Worm (Caenorhabditis elegans) whole organism, L3 larva: ENCODE measurements around the gene Y105C5B.5.

Source experiments
- R02D3.7 ChIP-seq: fragments of 150-350 bp; optimal IDR thresholded peaks from 2 replicates; lab custom pipeline; 2014; ENCODE audit warnings: missing biosample characterization, missing genetic modification characterization
- ZK546.5 ChIP-seq: sonication (generic microtip); optimal IDR thresholded peaks from 2 replicates; lab custom pipeline; 2017; ENCODE audit warnings: missing biosample characterization, missing genetic modification characterization
- ama-1 ChIP-seq: fragments of 150-350 bp; optimal IDR thresholded peaks from 2 replicates; lab custom pipeline; 2018
- ceh-28 ChIP-seq: fragments of 150-350 bp; optimal IDR thresholded peaks from 2 replicates; lab custom pipeline; 2014; ENCODE audit warnings: missing biosample characterization, missing genetic modification reagents, missing genetic modification characterization
- ceh-82 ChIP-seq: fragments of 150-350 bp; optimal IDR thresholded peaks from 2 replicates; lab custom pipeline; 2014; ENCODE audit warnings: missing biosample characterization, missing genetic modification characterization
- ceh-9 ChIP-seq: sonication (generic microtip); optimal IDR thresholded peaks from 2 replicates; lab custom pipeline; 2018; ENCODE audit warnings: missing biosample characterization, missing genetic modification characterization
- daf-12 ChIP-seq: fragments of 150-350 bp; optimal IDR thresholded peaks from 2 replicates; lab custom pipeline; 2014; ENCODE audit warnings: missing biosample characterization, missing genetic modification reagents, missing genetic modification characterization
- egl-27 ChIP-seq: sonication (generic microtip); optimal IDR thresholded peaks from 4 replicates; lab custom pipeline; 2017; ENCODE audit warnings: missing biosample characterization, missing genetic modification reagents, missing genetic modification characterization
- egl-5 ChIP-seq: fragments of 150-350 bp; optimal IDR thresholded peaks from 2 replicates; lab custom pipeline; 2017; ENCODE audit warnings: missing biosample characterization, missing genetic modification reagents, missing genetic modification characterization, inconsistent platforms
- elt-1 ChIP-seq: fragments of 150-350 bp; optimal IDR thresholded peaks from 2 replicates; lab custom pipeline; 2014; ENCODE audit warnings: missing biosample characterization, missing genetic modification characterization
- elt-2 ChIP-seq: sonication (generic microtip); optimal IDR thresholded peaks from 2 replicates; lab custom pipeline; 2016; ENCODE audit warnings: missing genetic modification reagents, mild to moderate bottlenecking, missing genetic modification characterization, missing compliant biosample characterization
- elt-3 ChIP-seq, 3 experiments: fragments of 150-350 bp in 1 of 3; sonication (generic microtip) in 2 of 3; optimal IDR thresholded peaks; 2 replicates in 2 of 3; 4 replicates in 1 of 3; lab custom pipeline; 2014 to 2017; ENCODE audit warnings: missing biosample characterization in 3 of 3, missing genetic modification characterization in 3 of 3
- eor-1 ChIP-seq, 2 experiments: fragments of 150-350 bp; optimal IDR thresholded peaks; 2 replicates each; lab custom pipeline; 2014 to 2018; ENCODE audit warnings: missing biosample characterization in 2 of 2, missing genetic modification characterization in 2 of 2
- fkh-10 ChIP-seq: sonication (generic microtip); optimal IDR thresholded peaks from 2 replicates; lab custom pipeline; 2017; ENCODE audit warnings: missing biosample characterization, missing genetic modification reagents, missing genetic modification characterization
- fkh-2 ChIP-seq: fragments of 150-350 bp; optimal IDR thresholded peaks from 2 replicates; lab custom pipeline; 2014; ENCODE audit warnings: missing biosample characterization, missing genetic modification reagents, missing genetic modification characterization
- fos-1 ChIP-seq: fragments of 150-350 bp; optimal IDR thresholded peaks from 2 replicates; lab custom pipeline; 2014; ENCODE audit warnings: missing biosample characterization, missing genetic modification characterization
- hmg-11 ChIP-seq: sonication (generic microtip); optimal IDR thresholded peaks from 2 replicates; lab custom pipeline; 2016; ENCODE audit warnings: missing genetic modification characterization, missing compliant biosample characterization
- jun-1 ChIP-seq: fragments of 150-350 bp; optimal IDR thresholded peaks from 2 replicates; lab custom pipeline; 2014; ENCODE audit warnings: missing biosample characterization, missing genetic modification reagents, missing genetic modification characterization
- lin-15B ChIP-seq: fragments of 150-350 bp; optimal IDR thresholded peaks from 2 replicates; lab custom pipeline; 2014; ENCODE audit warnings: missing biosample characterization, missing genetic modification characterization
- lsy-12 ChIP-seq: sonication (generic microtip); optimal IDR thresholded peaks from 2 replicates; lab custom pipeline; 2016; ENCODE audit warnings: mild to moderate bottlenecking, missing genetic modification characterization, missing compliant biosample characterization
- mdl-1 ChIP-seq: fragments of 150-350 bp; optimal IDR thresholded peaks from 2 replicates; lab custom pipeline; 2014; ENCODE audit warnings: missing biosample characterization, missing genetic modification characterization
- mml-1 ChIP-seq: fragments of 150-350 bp; sonication (generic microtip); optimal IDR thresholded peaks from 3 replicates; lab custom pipeline; 2014; ENCODE audit warnings: missing biosample characterization, missing genetic modification characterization
- nhr-11 ChIP-seq: fragments of 150-350 bp; optimal IDR thresholded peaks from 2 replicates; lab custom pipeline; 2014; ENCODE audit warnings: missing biosample characterization, missing genetic modification characterization
- nhr-12 ChIP-seq: fragments of 150-350 bp; optimal IDR thresholded peaks from 2 replicates; lab custom pipeline; 2014; ENCODE audit warnings: missing biosample characterization, missing genetic modification characterization
- nhr-23 ChIP-seq: fragments of 150-350 bp; optimal IDR thresholded peaks from 2 replicates; lab custom pipeline; 2014; ENCODE audit warnings: missing biosample characterization, missing genetic modification reagents, missing genetic modification characterization
- nhr-237 ChIP-seq: fragments of 150-350 bp; optimal IDR thresholded peaks from 2 replicates; lab custom pipeline; 2014; ENCODE audit warnings: missing biosample characterization, missing genetic modification characterization
- nhr-25 ChIP-seq: sonication (generic microtip); optimal IDR thresholded peaks from 2 replicates; lab custom pipeline; 2017; ENCODE audit warnings: missing biosample characterization, missing genetic modification characterization
- nhr-28 ChIP-seq: fragments of 150-350 bp; optimal IDR thresholded peaks from 2 replicates; lab custom pipeline; 2014; ENCODE audit warnings: missing biosample characterization, missing genetic modification characterization
- nhr-43 ChIP-seq: sonication (generic microtip); optimal IDR thresholded peaks from 2 replicates; lab custom pipeline; 2016; ENCODE audit warnings: mild to moderate bottlenecking, missing genetic modification characterization, missing compliant biosample characterization; ENCODE audit not compliant: poor library complexity, severe bottlenecking
- nhr-67 ChIP-seq: fragments of 150-350 bp; optimal IDR thresholded peaks from 2 replicates; lab custom pipeline; 2014; ENCODE audit warnings: missing biosample characterization, missing genetic modification characterization
- nhr-76 ChIP-seq: fragments of 150-350 bp; sonication (generic microtip); optimal IDR thresholded peaks from 5 replicates; lab custom pipeline; 2014; ENCODE audit warnings: missing biosample characterization, missing genetic modification characterization
- pha-4 ChIP-seq: fragments of 150-350 bp; optimal IDR thresholded peaks from 2 replicates; lab custom pipeline; 2014; ENCODE audit warnings: missing biosample characterization, missing genetic modification reagents, missing genetic modification characterization
- pqm-1 ChIP-seq: fragments of 150-350 bp; optimal IDR thresholded peaks from 2 replicates; lab custom pipeline; 2017; ENCODE audit warnings: missing biosample characterization, missing genetic modification characterization, inconsistent platforms
- sea-2 ChIP-seq: fragments of 150-350 bp; sonication (generic microtip); optimal IDR thresholded peaks from 4 replicates; lab custom pipeline; 2014; ENCODE audit warnings: missing biosample characterization, missing genetic modification reagents, missing genetic modification characterization
- skn-1 ChIP-seq: fragments of 150-350 bp; optimal IDR thresholded peaks from 2 replicates; lab custom pipeline; 2014; ENCODE audit warnings: missing biosample characterization, missing genetic modification characterization
- tbx-2 ChIP-seq: sonication (generic microtip); optimal IDR thresholded peaks from 2 replicates; lab custom pipeline; 2016; ENCODE audit warnings: mild to moderate bottlenecking, missing genetic modification characterization, missing compliant biosample characterization
- unc-39 ChIP-seq: sonication (generic microtip); optimal IDR thresholded peaks from 4 replicates; lab custom pipeline; 2017; ENCODE audit warnings: missing biosample characterization, missing genetic modification characterization
- unc-62 ChIP-seq: fragments of 150-350 bp; sonication (generic microtip); optimal IDR thresholded peaks from 4 replicates; lab custom pipeline; 2014; ENCODE audit warnings: missing biosample characterization, missing genetic modification reagents, missing genetic modification characterization
- zag-1 ChIP-seq: fragments of 150-350 bp; optimal IDR thresholded peaks from 2 replicates; lab custom pipeline; 2014; ENCODE audit warnings: missing biosample characterization, missing genetic modification characterization

The Y105C5B.5 gene

ce11 chrIV:15901123-15901522 is at the start of gene Y105C5B.5:
Y105C5B.5 (minus strand) TSS chrIV:15901225.
- TF ChIP-seq mml-1 (tag; lab: Kevin White, UChicago) = no peak
- TF ChIP-seq nhr-23 = peak; percentile 3

ce11 chrIV:15949995-15950394 is 49.0 kb upstream of the Y105C5B.5 start:
- TF ChIP-seq fkh-2 (tag; lab: Kevin White, UChicago) (no peak), unc-62 (GFP tag; lab: Kevin White, UChicago) (no peak), nhr-43 (tag; lab: Kevin White, UChicago) (no peak), elt-2 (tag; lab: Kevin White, UChicago) (no peak), eor-1 (tag; optimal IDR thresholded peaks at IDR 0.05; lab: Kevin White, UChicago) (no peak), nhr-12 (tag; lab: Kevin White, UChicago) (no peak), ZK546.5 (tag; lab: Kevin White, UChicago) (no peak), ceh-82 (no peak), nhr-25 (tag; lab: Kevin White, UChicago) (no peak), lin-15B (tag; lab: Kevin White, UChicago) (no peak), pqm-1 (no peak), nhr-67 (tag; lab: Kevin White, UChicago) (no peak), elt-1 (no peak), ceh-28 (tag; lab: Kevin White, UChicago) (no peak), mml-1 (tag; lab: Kevin White, UChicago) (no peak), skn-1 (tag; lab: Kevin White, UChicago) (no peak), egl-5 (tag; lab: Kevin White, UChicago) (no peak)

ce11 chrIV:15946507-15946906 is 45.5 kb upstream of the Y105C5B.5 start, which contains the start of gene skr-10:
skr-10 (plus strand) TSS chrIV:15946807.
- TF ChIP-seq fkh-10 (GFP tag; lab: Kevin White, UChicago) = no peak
- TF ChIP-seq nhr-76 (tag; lab: Kevin White, UChicago) = no peak
- no peak for TF ChIP-seq fos-1 (tag; lab: Kevin White, UChicago)
- no peak for TF ChIP-seq elt-2 (tag; lab: Kevin White, UChicago)
- no peak for TF ChIP-seq R02D3.7 (tag; lab: Kevin White, UChicago)
- no peak for TF ChIP-seq nhr-43 (tag; lab: Kevin White, UChicago)
- TF ChIP-seq unc-62 (GFP tag; lab: Kevin White, UChicago) = no peak
- TF ChIP-seq daf-12 = no peak
- TF ChIP-seq nhr-23 = no peak
- no peak for TF ChIP-seq zag-1
- TF ChIP-seq mdl-1 (tag; lab: Kevin White, UChicago) = no peak
- TF ChIP-seq nhr-28 (tag; lab: Kevin White, UChicago) = no peak
- no peak for TF ChIP-seq nhr-237 (tag; lab: Kevin White, UChicago)

ce11 chrIV:15941403-15941802 is 40.4 kb upstream of the Y105C5B.5 start, which contains the start of gene Y105C5B.11:
Y105C5B.11 (minus strand) TSS chrIV:15941503.
- no peak for TF ChIP-seq nhr-76 (tag; lab: Kevin White, UChicago)
- no peak for TF ChIP-seq mml-1 (tag; lab: Kevin White, UChicago)
- TF ChIP-seq daf-12 = no peak
- no peak for TF ChIP-seq egl-5 (tag; lab: Kevin White, UChicago)
- no peak for TF ChIP-seq pqm-1
- TF ChIP-seq eor-1 (tag; optimal IDR thresholded peaks at IDR 0.05; lab: Kevin White, UChicago) = no peak
- no peak for TF ChIP-seq unc-39 (tag; lab: Kevin White, UChicago)
- TF ChIP-seq elt-1 = no peak
- no peak for TF ChIP-seq jun-1 (tag; lab: Kevin White, UChicago)
- TF ChIP-seq hmg-11 (tag; lab: Kevin White, UChicago) = no peak
- TF ChIP-seq ceh-9 (tag; lab: Kevin White, UChicago) = no peak
- no peak for TF ChIP-seq lsy-12
- TF ChIP-seq nhr-11 = no peak
- TF ChIP-seq ama-1 = no peak
- no peak for TF ChIP-seq elt-3 (tag; optimal IDR thresholded peaks at IDR 0.05; lab: Kevin White, UChicago)

ce11 chrIV:15940811-15941210 is 39.8 kb upstream of the Y105C5B.5 start:
- no peak for TF ChIP-seq pha-4 (tag; lab: Kevin White, UChicago)
- TF ChIP-seq elt-2 (tag; lab: Kevin White, UChicago) = no peak
- no peak for TF ChIP-seq egl-27 (tag; lab: Kevin White, UChicago)
- TF ChIP-seq lsy-12 = no peak
- TF ChIP-seq ZK546.5 (tag; lab: Kevin White, UChicago) = no peak
- no peak for TF ChIP-seq ceh-28 (tag; lab: Kevin White, UChicago)
- no peak for TF ChIP-seq eor-1 (tag; optimal IDR thresholded peaks at IDR 0.05; lab: Kevin White, UChicago)
- no peak for TF ChIP-seq nhr-11
- TF ChIP-seq unc-39 (tag; lab: Kevin White, UChicago) = no peak
- no peak for TF ChIP-seq nhr-12 (tag; lab: Kevin White, UChicago)
- no peak for TF ChIP-seq R02D3.7 (tag; lab: Kevin White, UChicago)
- TF ChIP-seq nhr-76 (tag; lab: Kevin White, UChicago) = no peak
- no peak for TF ChIP-seq zag-1
- no peak for TF ChIP-seq tbx-2
- TF ChIP-seq sea-2 (GFP tag; lab: Kevin White, UChicago) = no peak
- TF ChIP-seq mdl-1 (tag; lab: Kevin White, UChicago) = no peak
- TF ChIP-seq hmg-11 (tag; lab: Kevin White, UChicago) = no peak
- no peak for TF ChIP-seq nhr-28 (tag; lab: Kevin White, UChicago)
- no peak for TF ChIP-seq pqm-1
- TF ChIP-seq nhr-67 (tag; lab: Kevin White, UChicago) = no peak
- TF ChIP-seq, all 47 proteins: peak for 0
